Worm (Caenorhabditis elegans): ENCODE data around the gene algn-12.
A peak's percentile ranks its signal among the peaks of the same experiment; 100 is the strongest.

The algn-12 gene

ce11 chrV:8039606-8040005 lies 4.7 kb downstream of the algn-12 start:
- TF ChIP-seq nhr-67 (tag; optimal IDR thresholded peaks at IDR 0.05) (no peak), nhr-43 (tag; optimal IDR thresholded peaks at IDR 0.05; ENCODE audit: poor library complexity, severe bottlenecking) (no peak), ama-1 (optimal IDR thresholded peaks at IDR 0.05) (peak; percentile 86), snpc-4 (tag; optimal IDR thresholded peaks at IDR 0.05) (no peak), elt-1 (tag; optimal IDR thresholded peaks at IDR 0.05) (no peak), nhr-23 (tag; optimal IDR thresholded peaks at IDR 0.05) (no peak), nhr-25 (tag; optimal IDR thresholded peaks at IDR 0.05) (peak; percentile 40)

- TF ChIP-seq jun-1 (tag; optimal IDR thresholded peaks at IDR 0.05): no peak
- TF ChIP-seq eor-1 (tag; optimal IDR thresholded peaks at IDR 0.05): no peak
- no peak for TF ChIP-seq nhr-237 (tag; optimal IDR thresholded peaks at IDR 0.05)
- no peak for TF ChIP-seq lin-15B (tag; optimal IDR thresholded peaks at IDR 0.05)
- peak; percentile 25 for TF ChIP-seq lsy-12 (tag; optimal IDR thresholded peaks at IDR 0.05)
- TF ChIP-seq ztf-4 (tag; optimal IDR thresholded peaks at IDR 0.05): no peak
- TF ChIP-seq unc-39 (tag; optimal IDR thresholded peaks at IDR 0.05): no peak
- TF ChIP-seq tbx-2 (tag; optimal IDR thresholded peaks at IDR 0.05): peak; percentile 4
- no peak for TF ChIP-seq nhr-12 (tag; optimal IDR thresholded peaks at IDR 0.05)
- TF ChIP-seq nhr-67 (tag; optimal IDR thresholded peaks at IDR 0.05): no peak
- TF ChIP-seq ama-1 (optimal IDR thresholded peaks at IDR 0.05): peak; percentile 84
- peak in 1 of 3 experiments; percentile 13 for TF ChIP-seq elt-3 (tag; optimal IDR thresholded peaks at IDR 0.05)
- peak; percentile 95 for TF ChIP-seq nhr-23 (tag; optimal IDR thresholded peaks at IDR 0.05)
- TF ChIP-seq nhr-25 (tag; optimal IDR thresholded peaks at IDR 0.05): peak; percentile 64
- peak; percentile 63 for TF ChIP-seq fos-1 (tag; optimal IDR thresholded peaks at IDR 0.05)
- no peak for TF ChIP-seq elt-2 (tag; optimal IDR thresholded peaks at IDR 0.05)
- TF ChIP-seq nhr-43 (tag; optimal IDR thresholded peaks at IDR 0.05; ENCODE audit: poor library complexity, severe bottlenecking): peak; percentile 94
These were observed 5.6 kb downstream of the algn-12 start for ce11 chrV:8040247-8041084.

ce11 chrV:8041336-8041868 lies 6.5 kb downstream of the algn-12 start:
- TF ChIP-seq nhr-237 (tag; optimal IDR thresholded peaks at IDR 0.05) (no peak), nhr-23 (tag; optimal IDR thresholded peaks at IDR 0.05) (no peak), ceh-16 (tag; optimal IDR thresholded peaks at IDR 0.05) (no peak), daf-12 (tag; optimal IDR thresholded peaks at IDR 0.05) (no peak), skn-1 (tag; optimal IDR thresholded peaks at IDR 0.05) (no peak), mml-1 (tag; optimal IDR thresholded peaks at IDR 0.05) (no peak), jun-1 (tag; optimal IDR thresholded peaks at IDR 0.05) (no peak), tbx-2 (tag; optimal IDR thresholded peaks at IDR 0.05) (no peak), nhr-43 (tag; optimal IDR thresholded peaks at IDR 0.05; ENCODE audit: poor library complexity, severe bottlenecking) (no peak), unc-39 (tag; optimal IDR thresholded peaks at IDR 0.05) (no peak), lin-39 (tag; optimal IDR thresholded peaks at IDR 0.05) (no peak), nhr-11 (tag; optimal IDR thresholded peaks at IDR 0.05) (no peak), egl-5 (tag; optimal IDR thresholded peaks at IDR 0.05) (no peak), hmg-11 (tag; optimal IDR thresholded peaks at IDR 0.05) (no peak), elt-1 (tag; optimal IDR thresholded peaks at IDR 0.05) (no peak), nhr-25 (tag; optimal IDR thresholded peaks at IDR 0.05) (no peak), mdl-1 (tag; optimal IDR thresholded peaks at IDR 0.05) (no peak), ceh-28 (tag; optimal IDR thresholded peaks at IDR 0.05) (no peak)

ce11 chrV:8043664-8044063 lies 8.8 kb downstream of the algn-12 start:
- peak; percentile 48 for TF ChIP-seq nhr-23 (tag; optimal IDR thresholded peaks at IDR 0.05)
- no peak for TF ChIP-seq zag-1 (tag; optimal IDR thresholded peaks at IDR 0.05)
- peak; percentile 64 for TF ChIP-seq nhr-25 (tag; optimal IDR thresholded peaks at IDR 0.05)

- TF ChIP-seq elt-1 (tag; optimal IDR thresholded peaks at IDR 0.05): peak; percentile 35
- no peak for TF ChIP-seq ceh-28 (tag; optimal IDR thresholded peaks at IDR 0.05)
- TF ChIP-seq unc-62 (GFP tag; optimal IDR thresholded peaks at IDR 0.05): no peak
- no peak for TF ChIP-seq mml-1 (tag; optimal IDR thresholded peaks at IDR 0.05)
- peak; percentile 66 for TF ChIP-seq nhr-25 (tag; optimal IDR thresholded peaks at IDR 0.05)
- TF ChIP-seq nhr-23 (tag; optimal IDR thresholded peaks at IDR 0.05): peak; percentile 45
These were observed 10.0 kb downstream of the algn-12 start for ce11 chrV:8044957-8045356.
